Fruit fly (Drosophila melanogaster) whole organism, larva: Measurements from ENCODE around the gene lin-28.

ENCODE experiments used
- noc ChIP-seq: fragments of 200-800 bp; sonication (Bioruptor generic); optimal IDR thresholded peaks from 3 replicates; lab custom pipeline; 2019; ENCODE audit warnings: missing biosample characterization, mild to moderate bottlenecking, missing genetic modification characterization, moderate library complexity

The lin-28 gene

dm6 chr3L:5655751-5656276 lies 1.3 kb downstream of the lin-28 start:
- TF ChIP-seq noc (tag; lab: Kevin White, UChicago) = no peak

DNA sequence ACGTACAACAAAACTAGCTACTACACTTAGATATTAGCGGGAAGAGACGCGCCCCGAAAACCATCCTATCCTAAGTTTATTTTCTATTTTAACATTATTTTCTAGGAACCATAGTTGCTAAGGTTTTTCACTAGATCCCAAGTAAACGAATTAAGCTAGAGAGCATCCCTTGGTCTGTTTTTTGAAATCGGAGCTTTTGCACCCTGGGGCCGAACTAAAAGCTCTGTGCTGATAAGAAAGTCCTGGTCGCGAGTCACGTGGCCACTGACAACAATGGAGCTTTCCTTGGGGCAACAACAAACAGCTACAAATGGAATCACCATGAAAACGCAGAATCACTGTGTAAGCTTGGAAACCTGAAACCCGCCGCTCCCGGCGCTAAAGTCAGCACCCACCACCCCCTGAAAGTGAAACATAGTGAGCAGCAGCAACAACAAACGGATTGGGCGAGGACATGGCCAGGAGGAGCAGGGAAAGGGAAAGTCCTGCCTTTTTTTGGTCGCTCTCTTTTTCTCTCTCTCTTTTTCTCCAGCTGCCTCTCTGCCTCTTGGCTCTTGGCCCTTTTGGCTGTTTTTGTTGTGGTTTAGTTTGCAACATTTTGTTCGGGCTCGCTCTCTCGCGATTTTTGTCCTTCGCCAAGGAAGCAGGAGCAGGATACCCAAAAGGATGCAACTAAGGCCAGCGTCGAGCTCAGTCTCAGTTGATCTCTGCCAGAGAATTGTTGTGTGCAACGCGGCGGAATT lies 2.9 kb downstream of the lin-28 start, which contains the start of gene sif:
sif (plus strand) TSS at position 693 of the 743 bp plus-strand sequence.
- TF ChIP-seq noc (tag; lab: Kevin White, UChicago) = no peak

- no peak for TF ChIP-seq noc (tag; lab: Kevin White, UChicago)
Measured at dm6 chr3L:5658368-5658767, 3.9 kb downstream of the lin-28 start.

- TF ChIP-seq noc (tag; lab: Kevin White, UChicago) = no peak
Measured at dm6 chr3L:5662071-5662470, 7.6 kb downstream of the lin-28 start, which contains the start of gene Sse. Gene Sse, minus strand, starts transcription at chr3L:5662247.

DNA sequence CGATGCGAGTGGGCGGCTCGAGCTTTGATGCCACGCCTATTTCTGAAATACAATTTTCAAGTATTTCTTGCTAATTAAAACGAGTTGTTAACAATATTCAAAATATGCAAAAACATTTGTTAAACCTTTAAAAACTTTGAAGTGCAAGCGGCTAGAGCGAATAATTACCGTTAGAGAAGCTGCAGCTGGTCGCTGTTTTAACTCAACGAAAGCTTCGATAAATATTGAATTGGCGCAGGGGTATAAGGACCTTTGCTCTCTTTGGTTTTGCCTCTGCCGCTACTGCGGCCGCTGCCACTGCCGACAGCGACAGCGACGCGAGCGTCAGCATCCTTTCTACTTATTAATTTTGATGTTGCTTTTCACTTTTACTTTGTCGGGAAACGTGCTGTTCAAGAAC lies 8.8 kb downstream of the lin-28 start:
- no peak for TF ChIP-seq noc (tag; lab: Kevin White, UChicago)

DNA sequence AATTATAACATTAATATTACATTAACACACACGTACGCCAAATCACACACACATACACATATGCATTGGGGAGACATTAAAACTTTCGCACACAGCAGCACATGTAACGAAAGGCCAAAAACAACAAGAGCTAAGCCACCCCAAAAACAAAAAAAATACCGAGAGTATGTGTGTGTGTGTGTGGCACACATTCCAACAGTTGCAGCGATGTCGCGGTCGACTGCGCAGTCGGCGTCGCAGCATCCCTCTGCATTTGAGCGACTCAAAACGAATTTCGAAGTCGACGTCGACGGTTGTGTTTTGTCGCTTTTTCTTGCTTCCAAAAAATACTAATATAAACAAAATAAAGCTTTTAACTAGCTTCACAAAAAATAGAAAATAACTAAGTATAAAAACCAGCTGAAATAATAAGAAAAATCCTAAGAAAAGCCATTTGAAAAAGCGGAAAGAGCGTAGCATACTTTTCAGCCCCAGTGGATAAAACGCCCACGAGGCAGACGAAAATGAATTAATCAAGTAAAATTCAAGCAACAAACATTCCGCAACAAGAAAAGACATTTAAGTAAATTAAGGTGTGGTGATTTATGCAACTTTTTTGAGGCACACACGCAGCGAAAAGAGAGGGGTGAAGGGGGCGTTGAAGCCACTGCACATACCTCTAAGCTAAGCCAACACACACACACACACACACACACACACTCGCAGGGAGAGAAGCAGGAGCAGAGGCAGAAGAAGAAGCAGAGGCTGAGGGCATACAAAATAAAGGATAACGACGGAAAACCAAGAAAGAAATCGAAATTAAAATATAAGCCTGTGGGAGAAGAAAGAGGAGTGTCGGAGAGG lies 9.6 kb downstream of the lin-28 start, which contains the start of gene CG46320:
CG46320 (plus strand) TSS at position 246 of the 843 bp plus-strand sequence.
- TF ChIP-seq noc (tag; lab: Kevin White, UChicago) = no peak

DNA sequence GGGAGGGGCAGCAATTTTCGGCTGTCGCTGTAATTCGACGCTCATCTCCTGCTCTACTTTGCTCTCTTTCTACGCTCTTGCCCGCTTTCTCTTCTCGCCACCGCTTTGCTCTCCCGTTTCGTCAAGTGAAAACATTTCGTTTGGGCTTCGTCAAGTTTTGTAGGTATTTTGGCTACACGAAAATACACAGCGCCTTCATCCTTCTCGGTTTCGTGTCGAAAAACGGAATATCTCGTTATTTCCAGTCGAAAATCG lies 10.2 kb downstream of the lin-28 start:
- TF ChIP-seq noc (tag; lab: Kevin White, UChicago) = no peak

- no peak for TF ChIP-seq noc (tag; lab: Kevin White, UChicago)
Measured at dm6 chr3L:5665434-5665833, 11.0 kb downstream of the lin-28 start.

DNA sequence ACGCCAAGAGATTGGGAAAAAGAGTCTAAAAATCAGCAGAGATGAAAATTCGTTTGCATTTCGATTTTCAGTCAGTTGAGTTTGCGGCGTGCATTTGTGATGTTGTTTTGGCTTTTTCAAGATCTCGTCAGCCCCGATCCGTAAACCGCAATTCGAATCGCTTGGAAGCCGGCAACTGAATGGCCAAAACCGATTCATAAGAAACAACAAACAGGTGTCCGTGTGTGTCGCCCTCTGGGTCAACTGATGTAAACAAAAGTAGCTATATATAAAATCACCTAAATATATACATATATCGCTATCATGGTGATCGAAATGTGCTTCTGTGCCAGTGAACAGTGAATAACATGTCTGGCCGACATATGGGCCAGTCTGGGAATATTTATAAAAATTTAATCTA lies 12.3 kb downstream of the lin-28 start:
- TF ChIP-seq noc (tag; lab: Kevin White, UChicago) = no peak

DNA sequence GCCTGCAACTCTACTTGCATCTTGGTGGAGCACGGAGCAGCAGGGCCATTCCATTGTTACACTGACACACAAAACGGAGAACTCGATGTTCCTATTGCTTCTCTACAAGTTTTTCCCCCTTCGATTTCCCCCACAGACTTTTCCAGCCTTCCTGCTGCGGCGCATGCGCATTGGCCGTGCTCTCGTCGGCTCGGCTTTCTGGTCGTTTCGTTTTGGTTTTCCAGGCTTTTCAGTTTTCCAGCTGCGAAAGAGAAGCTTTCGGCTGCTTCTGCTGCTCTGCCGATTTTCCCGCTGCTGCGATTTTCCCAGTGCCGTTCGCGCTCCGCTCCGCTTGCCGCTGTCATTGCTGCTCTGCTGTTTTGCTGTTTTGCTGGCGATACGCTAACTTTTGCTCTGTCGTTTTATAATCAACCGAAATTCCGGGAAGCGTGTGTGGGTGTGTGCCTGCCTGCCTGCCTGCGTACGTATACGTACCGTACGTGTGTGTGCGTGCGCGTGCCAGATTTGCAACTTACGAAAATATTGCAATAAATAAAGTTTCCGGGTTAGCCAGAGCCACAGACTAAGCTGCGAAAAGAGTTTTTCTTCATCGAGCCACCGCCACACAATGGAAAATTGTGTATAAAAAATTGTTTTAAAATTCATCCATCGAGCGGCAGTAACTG lies 23.9 kb downstream of the lin-28 start:
- TF ChIP-seq noc (tag; lab: Kevin White, UChicago) = no peak

dm6 chr3L:5686274-5686673 lies 31.8 kb downstream of the lin-28 start:
- TF ChIP-seq noc (tag; lab: Kevin White, UChicago) = no peak

- TF ChIP-seq noc (tag; lab: Kevin White, UChicago) = no peak
Measured at dm6 chr3L:5690994-5691503, 36.6 kb downstream of the lin-28 start.
